Fruit fly (Drosophila melanogaster) whole organism, embryonic: ENCODE data around the gene CG12814.
A peak's percentile ranks its signal among the peaks of the same experiment; 100 is the strongest.

Experiments used
- Bgb ChIP-seq: fragments of 200-800 bp; sonication (Bioruptor generic); IDR thresholded peaks from 2 replicates; pipeline ENCODE4 v1.3.6; 2022; ENCODE audit warnings: missing biosample characterization, missing genetic modification characterization; ENCODE audit not compliant: partially characterized antibody
- CG12299 ChIP-seq: fragments of 200-800 bp; sonication (Bioruptor generic); optimal IDR thresholded peaks from 2 replicates; lab custom pipeline; 2018; ENCODE audit warnings: missing biosample characterization, mild to moderate bottlenecking, missing genetic modification characterization
- CG12659 ChIP-seq: fragments of 200-800 bp; sonication (Bioruptor generic); optimal IDR thresholded peaks from 3 replicates; lab custom pipeline; 2017; ENCODE audit warnings: mild to moderate bottlenecking, missing biosample characterization, missing genetic modification reagents, missing genetic modification characterization
- CG13287 ChIP-seq: fragments of 200-800 bp; sonication (Bioruptor generic); IDR thresholded peaks from 2 replicates; pipeline ENCODE4 v1.3.6; 2022; ENCODE audit warnings: missing biosample characterization, missing genetic modification characterization; ENCODE audit not compliant: partially characterized antibody
- CG13894 ChIP-seq: fragments of 200-800 bp; sonication (Bioruptor generic); optimal IDR thresholded peaks from 3 replicates; lab custom pipeline; 2018; ENCODE audit warnings: missing biosample characterization, mild to moderate bottlenecking, missing genetic modification characterization, moderate library complexity
- CG15073 ChIP-seq: fragments of 200-800 bp; sonication (Bioruptor generic); optimal IDR thresholded peaks from 2 replicates; lab custom pipeline; 2016; ENCODE audit warnings: missing biosample characterization, missing genetic modification characterization
- CG3163 ChIP-seq: fragments of 200-800 bp; sonication (Bioruptor generic); optimal IDR thresholded peaks from 3 replicates; lab custom pipeline; 2016; ENCODE audit warnings: missing biosample characterization, missing genetic modification characterization
- CG8944 ChIP-seq: fragments of 200-800 bp; sonication (Bioruptor generic); optimal IDR thresholded peaks from 3 replicates; lab custom pipeline; 2016; ENCODE audit warnings: missing biosample characterization, missing genetic modification characterization
- Dll ChIP-seq: fragments of 200-800 bp; sonication (Bioruptor generic); IDR thresholded peaks from 4 replicates; pipeline ENCODE4 v1.3.6; 2022; ENCODE audit warnings: missing biosample characterization, missing genetic modification characterization; ENCODE audit not compliant: partially characterized antibody
- Dp ChIP-seq: fragments of 200-800 bp; sonication (Bioruptor generic); optimal IDR thresholded peaks from 2 replicates; lab custom pipeline; 2018; ENCODE audit warnings: missing biosample characterization, mild to moderate bottlenecking, missing genetic modification characterization, moderate library complexity
- Drgx ChIP-seq: fragments of 200-800 bp; sonication (Bioruptor generic); IDR thresholded peaks from 2 replicates; pipeline ENCODE4 v1.3.6; 2022; ENCODE audit warnings: missing biosample characterization, missing genetic modification characterization
- E2f2 ChIP-seq: fragments of 200-800 bp; sonication (Bioruptor generic); IDR thresholded peaks from 2 replicates; pipeline ENCODE4 v1.3.6; 2022; ENCODE audit warnings: missing biosample characterization, missing genetic modification characterization
- Eip74EF ChIP-seq, 2 experiments: fragments of 200-800 bp in 1 of 2; fragments of >200 bp in 1 of 2; sonication (Bioruptor generic) in 1 of 2; optimal IDR thresholded peaks; 2 replicates each; lab custom pipeline; 2017 to 2019; ENCODE audit warnings: missing biosample characterization in 2 of 2, missing genetic modification characterization in 2 of 2, mild to moderate bottlenecking in 1 of 2, moderate library complexity in 1 of 2
- Hr51 ChIP-seq, 2 experiments: fragments of 200-800 bp; sonication (Bioruptor generic); optimal IDR thresholded peaks; 2 replicates in 1 of 2; 3 replicates in 1 of 2; lab custom pipeline; 2016 to 2018; ENCODE audit warnings: missing biosample characterization in 2 of 2, missing genetic modification characterization in 2 of 2, mild to moderate bottlenecking in 1 of 2, moderate library complexity in 1 of 2
- Jarid2 ChIP-seq: fragments of 200-800 bp; sonication (Bioruptor generic); optimal IDR thresholded peaks from 3 replicates; lab custom pipeline; 2017; ENCODE audit warnings: mild to moderate bottlenecking, missing biosample characterization, missing genetic modification reagents, missing genetic modification characterization
- Lhr ChIP-seq: fragments of 200-800 bp; sonication (Bioruptor generic); optimal IDR thresholded peaks from 3 replicates; lab custom pipeline; 2017; ENCODE audit warnings: mild to moderate bottlenecking, missing biosample characterization, missing genetic modification reagents, missing genetic modification characterization
- MESR4 ChIP-seq: fragments of 200-800 bp; sonication (Bioruptor generic); optimal IDR thresholded peaks from 2 replicates; lab custom pipeline; 2018; ENCODE audit warnings: missing biosample characterization, mild to moderate bottlenecking, missing genetic modification characterization, moderate library complexity
- Med ChIP-seq: fragments of 200-800 bp; sonication (Bioruptor generic); peaks from one replicate; lab custom pipeline; 2016; ENCODE audit warnings: missing biosample characterization, missing genetic modification characterization, mild to moderate bottlenecking, inconsistent platforms, moderate library complexity
- Nf-YA ChIP-seq: fragments of 200-800 bp; sonication (Bioruptor generic); IDR thresholded peaks from 2 replicates; pipeline ENCODE4 v1.3.6; 2022; ENCODE audit warnings: missing biosample characterization, missing genetic modification characterization
- Optix ChIP-seq: fragments of 200-800 bp; sonication (Bioruptor generic); IDR thresholded peaks from 3 replicates; pipeline ENCODE4 v1.3.6; 2022; ENCODE audit warnings: missing biosample characterization, missing genetic modification characterization
- Rx ChIP-seq: fragments of 200-800 bp; sonication (Bioruptor generic); IDR thresholded peaks from 2 replicates; pipeline ENCODE4 v1.3.6; 2022; ENCODE audit warnings: missing biosample characterization, missing genetic modification characterization
- Scr ChIP-seq: fragments of 200-800 bp; sonication (Bioruptor generic); IDR thresholded peaks from 2 replicates; pipeline ENCODE4 v1.3.6; 2022; ENCODE audit warnings: missing biosample characterization, missing genetic modification characterization; ENCODE audit not compliant: partially characterized antibody
- Trl ChIP-seq, 3 experiments: fragments of >200 bp in 2 of 3; fragments of 200-800 bp in 1 of 3; sonication (Bioruptor generic) in 1 of 3; optimal IDR thresholded peaks; 2 replicates in 1 of 3; 3 replicates in 2 of 3; lab custom pipeline; 2016 to 2017; ENCODE audit warnings: missing biosample characterization in 1 of 3, missing genetic modification characterization in 1 of 3
- abd-A ChIP-seq: fragments of 200-800 bp; sonication (Bioruptor generic); optimal IDR thresholded peaks from 3 replicates; lab custom pipeline; 2019; ENCODE audit warnings: missing biosample characterization, mild to moderate bottlenecking, missing genetic modification characterization, moderate library complexity
- amos ChIP-seq: fragments of 200-800 bp; sonication (Bioruptor generic); IDR thresholded peaks from 2 replicates; pipeline ENCODE4 v1.3.6; 2022; ENCODE audit warnings: missing biosample characterization, missing genetic modification characterization; ENCODE audit not compliant: partially characterized antibody
- bsh ChIP-seq, 2 experiments: fragments of 200-800 bp; sonication (Bioruptor generic); optimal IDR thresholded peaks; 2 replicates each; lab custom pipeline; 2017 to 2018; ENCODE audit warnings: mild to moderate bottlenecking in 2 of 2, missing biosample characterization in 2 of 2, missing genetic modification characterization in 2 of 2, moderate library complexity in 1 of 2
- chinmo ChIP-seq: fragments of 200-800 bp; sonication (Bioruptor generic); IDR thresholded peaks from 4 replicates; pipeline ENCODE4 v1.3.6; 2022; ENCODE audit warnings: missing biosample characterization, missing genetic modification characterization; ENCODE audit not compliant: partially characterized antibody
- ci ChIP-seq: fragments of 200-800 bp; sonication (Bioruptor generic); IDR thresholded peaks from 3 replicates; pipeline ENCODE4 v1.3.6; 2022; ENCODE audit warnings: missing biosample characterization, missing genetic modification characterization
- dmrt99B ChIP-seq: fragments of 200-800 bp; sonication (Bioruptor generic); optimal IDR thresholded peaks from 2 replicates; lab custom pipeline; 2018; ENCODE audit warnings: missing biosample characterization, mild to moderate bottlenecking, missing genetic modification characterization, moderate library complexity
- gsb-n ChIP-seq: fragments of 200-800 bp; sonication (Bioruptor generic); optimal IDR thresholded peaks from 3 replicates; lab custom pipeline; 2018; ENCODE audit warnings: missing biosample characterization, mild to moderate bottlenecking, missing genetic modification characterization
- h ChIP-seq: fragments of >200 bp; optimal IDR thresholded peaks from 2 replicates; lab custom pipeline; 2017
- hbn ChIP-seq: fragments of 200-800 bp; sonication (Bioruptor generic); IDR thresholded peaks from 2 replicates; pipeline ENCODE4 v1.3.6; 2022; ENCODE audit warnings: missing biosample characterization, missing genetic modification characterization; ENCODE audit not compliant: partially characterized antibody
- jing ChIP-seq: fragments of 200-800 bp; sonication (Bioruptor generic); optimal IDR thresholded peaks from 2 replicates; lab custom pipeline; 2018; ENCODE audit warnings: missing biosample characterization, mild to moderate bottlenecking, missing genetic modification characterization
- kni ChIP-seq: fragments of 200-800 bp; sonication (Bioruptor generic); optimal IDR thresholded peaks from 3 replicates; lab custom pipeline; 2017; ENCODE audit warnings: mild to moderate bottlenecking, missing biosample characterization, missing genetic modification reagents, missing genetic modification characterization
- lbe ChIP-seq: fragments of 200-800 bp; sonication (Bioruptor generic); optimal IDR thresholded peaks from 2 replicates; lab custom pipeline; 2016; ENCODE audit warnings: missing biosample characterization, mild to moderate bottlenecking, missing genetic modification characterization
- lilli ChIP-seq: fragments of 200-800 bp; sonication (Bioruptor generic); optimal IDR thresholded peaks from 3 replicates; lab custom pipeline; 2016; ENCODE audit warnings: missing biosample characterization, missing genetic modification characterization
- nom ChIP-seq: fragments of 200-800 bp; sonication (Bioruptor generic); optimal IDR thresholded peaks from 2 replicates; lab custom pipeline; 2017; ENCODE audit warnings: missing biosample characterization, missing genetic modification characterization, mild to moderate bottlenecking, moderate library complexity, missing genetic modification reagents
- oc ChIP-seq: fragments of 200-800 bp; sonication (Bioruptor generic); optimal IDR thresholded peaks from 2 replicates; lab custom pipeline; 2018; ENCODE audit warnings: missing biosample characterization, mild to moderate bottlenecking, missing genetic modification characterization, moderate library complexity
- psq ChIP-seq: fragments of 200-800 bp; sonication (Bioruptor generic); optimal IDR thresholded peaks from 2 replicates; lab custom pipeline; 2017; ENCODE audit warnings: missing biosample characterization, missing genetic modification characterization
- pzg ChIP-seq: fragments of 200-800 bp; sonication (Bioruptor generic); optimal IDR thresholded peaks from 3 replicates; lab custom pipeline; 2018; ENCODE audit warnings: missing biosample characterization, mild to moderate bottlenecking, missing genetic modification characterization, moderate library complexity
- repo ChIP-seq: fragments of 200-800 bp; sonication (Bioruptor generic); optimal IDR thresholded peaks from 2 replicates; lab custom pipeline; 2016; ENCODE audit warnings: missing biosample characterization, missing genetic modification characterization
- sens ChIP-seq: fragments of 200-800 bp; sonication (Bioruptor generic); peaks from one replicate; lab custom pipeline; 2016; ENCODE audit warnings: missing biosample characterization, missing genetic modification characterization
- sqz ChIP-seq: fragments of 200-800 bp; sonication (Bioruptor generic); optimal IDR thresholded peaks from 3 replicates; lab custom pipeline; 2018; ENCODE audit warnings: missing biosample characterization, mild to moderate bottlenecking, missing genetic modification characterization
- stwl ChIP-seq: fragments of 200-800 bp; sonication (Bioruptor generic); optimal IDR thresholded peaks from 3 replicates; lab custom pipeline; 2018; ENCODE audit warnings: missing biosample characterization, mild to moderate bottlenecking, missing genetic modification characterization, moderate library complexity
- twi ChIP-seq: fragments of 200-800 bp; optimal IDR thresholded peaks from 2 replicates; lab custom pipeline; 2019; ENCODE audit warnings: missing biosample characterization, mild to moderate bottlenecking, missing genetic modification characterization, moderate library complexity
- vnd ChIP-seq: fragments of 200-800 bp; sonication (Bioruptor generic); IDR thresholded peaks from 3 replicates; pipeline ENCODE4 v1.3.6; 2022; ENCODE audit warnings: missing biosample characterization, missing genetic modification characterization; ENCODE audit not compliant: partially characterized antibody
- vvl ChIP-seq: fragments of 200-800 bp; sonication (Bioruptor generic); IDR thresholded peaks from 2 replicates; pipeline ENCODE4 v1.3.6; 2022; ENCODE audit warnings: missing biosample characterization, missing genetic modification characterization
- z ChIP-seq: fragments of 200-800 bp; sonication (Bioruptor generic); IDR thresholded peaks from 3 replicates; pipeline ENCODE4 v1.3.6; 2022; ENCODE audit warnings: missing biosample characterization, missing genetic modification characterization

CG12814 gene

dm6 chr3R:10189520-10189919, at the start of gene CG12814:
Gene CG12814 (minus strand): TSS chr3R:10189603.
- TF ChIP-seq CG8944 (GFP tag; lab: Kevin White, UChicago) (no peak), gsb-n (tag; lab: Kevin White, UChicago) (peak; percentile 26), lbe (GFP tag; lab: Kevin White, UChicago) (peak; percentile 41), Hr51 (GFP tag; optimal IDR thresholded peaks at IDR 0.05; lab: Kevin White, UChicago) (no peak), abd-A (tag; lab: Kevin White, UChicago) (peak; percentile 61), pzg (peak; percentile 21), Optix (no peak), Jarid2 (GFP tag; lab: Kevin White, UChicago) (peak; percentile 73), Drgx (GFP tag; lab: Robert Waterston, UW) (peak; percentile 62), psq (GFP tag; lab: Kevin White, UChicago) (peak; percentile 98), amos (GFP tag; lab: Robert Waterston, UW) (peak; percentile 35; the same call in 1 of the 2 replicates), z (GFP tag; lab: Robert Waterston, UW) (no peak), CG12659 (GFP tag; lab: Kevin White, UChicago) (peak; percentile 0), hbn (GFP tag; lab: Robert Waterston, UW) (no peak), Bgb (GFP tag; lab: Robert Waterston, UW) (peak; percentile 18; the same call in 1 of the 2 replicates), nom (GFP tag; lab: Kevin White, UChicago) (peak; percentile 88), twi (no peak), Nf-YA (no peak), Lhr (GFP tag; lab: Kevin White, UChicago) (peak; percentile 2), sqz (GFP tag; lab: Kevin White, UChicago) (peak; percentile 20), Dll (GFP tag; lab: Robert Waterston, UW) (no peak; the same call in 3 of the 4 replicates), stwl (peak; percentile 8), Rx (GFP tag; lab: Robert Waterston, UW) (no peak), CG12299 (tag; lab: Kevin White, UChicago) (peak; percentile 15), Dp (GFP tag; lab: Kevin White, UChicago) (peak; percentile 81), jing (GFP tag; lab: Kevin White, UChicago) (no peak), Trl (optimal IDR thresholded peaks at IDR 0.05; lab: Kevin White, UChicago) (peak; percentile 55 to 78), Trl (GFP tag; optimal IDR thresholded peaks at IDR 0.05; lab: Kevin White, UChicago) (peak; percentile 20), dmrt99B (tag; lab: Kevin White, UChicago) (peak; percentile 7), chinmo (GFP tag; lab: Robert Waterston, UW) (0 out of 4 replicates have a peak, but pooled peaks have one; percentile 41), vvl (peak; percentile 11; the same call in 1 of the 2 replicates), CG13287 (GFP tag; lab: Robert Waterston, UW) (peak; percentile 39; the same call in 1 of the 2 replicates), sens (GFP tag; lab: Kevin White, UChicago) (peak; percentile 14), oc (tag; lab: Kevin White, UChicago) (peak; percentile 14), MESR4 (no peak), h (lab: Kevin White, UChicago) (no peak), E2f2 (GFP tag; lab: Robert Waterston, UW) (peak; percentile 87), CG15073 (no peak), kni (GFP tag; lab: Kevin White, UChicago) (peak; percentile 41), bsh (GFP tag; optimal IDR thresholded peaks at IDR 0.05; lab: Kevin White, UChicago) (peak in 1 of 2 experiments; percentile 72), repo (no peak), vnd (GFP tag; lab: Robert Waterston, UW) (no peak), lilli (no peak), Med (GFP tag; lab: Kevin White, UChicago) (peak; percentile 36), Eip74EF (GFP tag; optimal IDR thresholded peaks at IDR 0.05; lab: Kevin White, UChicago) (peak in 1 of 2 experiments; percentile 7), CG13894 (no peak), ci (GFP tag; lab: Robert Waterston, UW) (0 out of 3 replicates have a peak, but pooled peaks have one; percentile 27), CG3163 (peak; percentile 86), Scr (peak; percentile 24; the same call in 1 of the 2 replicates)
